Worm (Caenorhabditis elegans) whole organism, L3 larva: ENCODE measurements around the gene nhr-98.

Experiments used
- aly-2 ChIP-seq: fragments of 150-350 bp; optimal IDR thresholded peaks from 2 replicates; lab custom pipeline; 2014; ENCODE audit warnings: missing biosample characterization, missing genetic modification characterization
- ceh-16 ChIP-seq: sonication (generic microtip); optimal IDR thresholded peaks from 2 replicates; lab custom pipeline; 2017; ENCODE audit warnings: missing biosample characterization, missing genetic modification characterization
- ceh-28 ChIP-seq: fragments of 150-350 bp; optimal IDR thresholded peaks from 2 replicates; lab custom pipeline; 2014; ENCODE audit warnings: missing biosample characterization, missing genetic modification reagents, missing genetic modification characterization
- ceh-82 ChIP-seq: fragments of 150-350 bp; optimal IDR thresholded peaks from 2 replicates; lab custom pipeline; 2014; ENCODE audit warnings: missing biosample characterization, missing genetic modification characterization
- daf-12 ChIP-seq: fragments of 150-350 bp; optimal IDR thresholded peaks from 2 replicates; lab custom pipeline; 2014; ENCODE audit warnings: missing biosample characterization, missing genetic modification reagents, missing genetic modification characterization
- egl-27 ChIP-seq: sonication (generic microtip); optimal IDR thresholded peaks from 4 replicates; lab custom pipeline; 2017; ENCODE audit warnings: missing biosample characterization, missing genetic modification reagents, missing genetic modification characterization
- egl-5 ChIP-seq: fragments of 150-350 bp; optimal IDR thresholded peaks from 2 replicates; lab custom pipeline; 2017; ENCODE audit warnings: missing biosample characterization, missing genetic modification reagents, missing genetic modification characterization, inconsistent platforms
- elt-1 ChIP-seq: fragments of 150-350 bp; optimal IDR thresholded peaks from 2 replicates; lab custom pipeline; 2014; ENCODE audit warnings: missing biosample characterization, missing genetic modification characterization
- elt-2 ChIP-seq: sonication (generic microtip); optimal IDR thresholded peaks from 2 replicates; lab custom pipeline; 2016; ENCODE audit warnings: missing genetic modification reagents, mild to moderate bottlenecking, missing genetic modification characterization, missing compliant biosample characterization
- elt-3 ChIP-seq, 3 experiments: fragments of 150-350 bp in 1 of 3; sonication (generic microtip) in 2 of 3; optimal IDR thresholded peaks; 2 replicates in 2 of 3; 4 replicates in 1 of 3; lab custom pipeline; 2014 to 2017; ENCODE audit warnings: missing biosample characterization in 3 of 3, missing genetic modification characterization in 3 of 3
- eor-1 ChIP-seq, 2 experiments: fragments of 150-350 bp; optimal IDR thresholded peaks; 2 replicates each; lab custom pipeline; 2014 to 2018; ENCODE audit warnings: missing biosample characterization in 2 of 2, missing genetic modification characterization in 2 of 2
- fkh-10 ChIP-seq: sonication (generic microtip); optimal IDR thresholded peaks from 2 replicates; lab custom pipeline; 2017; ENCODE audit warnings: missing biosample characterization, missing genetic modification reagents, missing genetic modification characterization
- fkh-2 ChIP-seq: fragments of 150-350 bp; optimal IDR thresholded peaks from 2 replicates; lab custom pipeline; 2014; ENCODE audit warnings: missing biosample characterization, missing genetic modification reagents, missing genetic modification characterization
- hmg-11 ChIP-seq: sonication (generic microtip); optimal IDR thresholded peaks from 2 replicates; lab custom pipeline; 2016; ENCODE audit warnings: missing genetic modification characterization, missing compliant biosample characterization
- jun-1 ChIP-seq: fragments of 150-350 bp; optimal IDR thresholded peaks from 2 replicates; lab custom pipeline; 2014; ENCODE audit warnings: missing biosample characterization, missing genetic modification reagents, missing genetic modification characterization
- lin-15B ChIP-seq: fragments of 150-350 bp; optimal IDR thresholded peaks from 2 replicates; lab custom pipeline; 2014; ENCODE audit warnings: missing biosample characterization, missing genetic modification characterization
- lin-39 ChIP-seq: fragments of 150-350 bp; optimal IDR thresholded peaks from 2 replicates; lab custom pipeline; 2018; ENCODE audit warnings: missing biosample characterization, missing genetic modification reagents, missing genetic modification characterization
- nfya-1 ChIP-seq: sonication (generic microtip); optimal IDR thresholded peaks from 2 replicates; lab custom pipeline; 2017; ENCODE audit warnings: missing genetic modification characterization, mild to moderate bottlenecking, missing compliant biosample characterization, antibody characterized with exemption, moderate library complexity; ENCODE audit not compliant: insufficient read depth
- nhr-11 ChIP-seq: fragments of 150-350 bp; optimal IDR thresholded peaks from 2 replicates; lab custom pipeline; 2014; ENCODE audit warnings: missing biosample characterization, missing genetic modification characterization
- nhr-23 ChIP-seq: fragments of 150-350 bp; optimal IDR thresholded peaks from 2 replicates; lab custom pipeline; 2014; ENCODE audit warnings: missing biosample characterization, missing genetic modification reagents, missing genetic modification characterization
- nhr-237 ChIP-seq: fragments of 150-350 bp; optimal IDR thresholded peaks from 2 replicates; lab custom pipeline; 2014; ENCODE audit warnings: missing biosample characterization, missing genetic modification characterization
- nhr-25 ChIP-seq: sonication (generic microtip); optimal IDR thresholded peaks from 2 replicates; lab custom pipeline; 2017; ENCODE audit warnings: missing biosample characterization, missing genetic modification characterization
- nhr-28 ChIP-seq: fragments of 150-350 bp; optimal IDR thresholded peaks from 2 replicates; lab custom pipeline; 2014; ENCODE audit warnings: missing biosample characterization, missing genetic modification characterization
- nhr-43 ChIP-seq: sonication (generic microtip); optimal IDR thresholded peaks from 2 replicates; lab custom pipeline; 2016; ENCODE audit warnings: mild to moderate bottlenecking, missing genetic modification characterization, missing compliant biosample characterization; ENCODE audit not compliant: poor library complexity, severe bottlenecking
- nhr-67 ChIP-seq: fragments of 150-350 bp; optimal IDR thresholded peaks from 2 replicates; lab custom pipeline; 2014; ENCODE audit warnings: missing biosample characterization, missing genetic modification characterization
- nhr-76 ChIP-seq: fragments of 150-350 bp; sonication (generic microtip); optimal IDR thresholded peaks from 5 replicates; lab custom pipeline; 2014; ENCODE audit warnings: missing biosample characterization, missing genetic modification characterization
- nhr-77 ChIP-seq: fragments of 150-350 bp; optimal IDR thresholded peaks from 2 replicates; lab custom pipeline; 2014; ENCODE audit warnings: missing biosample characterization, missing genetic modification characterization
- pha-4 ChIP-seq: fragments of 150-350 bp; optimal IDR thresholded peaks from 2 replicates; lab custom pipeline; 2014; ENCODE audit warnings: missing biosample characterization, missing genetic modification reagents, missing genetic modification characterization
- pqm-1 ChIP-seq: fragments of 150-350 bp; optimal IDR thresholded peaks from 2 replicates; lab custom pipeline; 2017; ENCODE audit warnings: missing biosample characterization, missing genetic modification characterization, inconsistent platforms
- sea-2 ChIP-seq: fragments of 150-350 bp; sonication (generic microtip); optimal IDR thresholded peaks from 4 replicates; lab custom pipeline; 2014; ENCODE audit warnings: missing biosample characterization, missing genetic modification reagents, missing genetic modification characterization
- skn-1 ChIP-seq: fragments of 150-350 bp; optimal IDR thresholded peaks from 2 replicates; lab custom pipeline; 2014; ENCODE audit warnings: missing biosample characterization, missing genetic modification characterization
- snpc-4 ChIP-seq: fragments of 150-350 bp; optimal IDR thresholded peaks from 2 replicates; lab custom pipeline; 2014; ENCODE audit warnings: missing biosample characterization, missing genetic modification characterization
- tbx-2 ChIP-seq: sonication (generic microtip); optimal IDR thresholded peaks from 2 replicates; lab custom pipeline; 2016; ENCODE audit warnings: mild to moderate bottlenecking, missing genetic modification characterization, missing compliant biosample characterization
- unc-39 ChIP-seq: sonication (generic microtip); optimal IDR thresholded peaks from 4 replicates; lab custom pipeline; 2017; ENCODE audit warnings: missing biosample characterization, missing genetic modification characterization
- unc-62 ChIP-seq: fragments of 150-350 bp; sonication (generic microtip); optimal IDR thresholded peaks from 4 replicates; lab custom pipeline; 2014; ENCODE audit warnings: missing biosample characterization, missing genetic modification reagents, missing genetic modification characterization
- zag-1 ChIP-seq: fragments of 150-350 bp; optimal IDR thresholded peaks from 2 replicates; lab custom pipeline; 2014; ENCODE audit warnings: missing biosample characterization, missing genetic modification characterization
- ztf-11 ChIP-seq: fragments of 150-350 bp; optimal IDR thresholded peaks from 2 replicates; lab custom pipeline; 2014; ENCODE audit warnings: missing biosample characterization, missing genetic modification characterization
- ztf-4 ChIP-seq: fragments of 150-350 bp; optimal IDR thresholded peaks from 2 replicates; lab custom pipeline; 2014; ENCODE audit warnings: missing biosample characterization, missing genetic modification characterization

nhr-98 gene

DNA sequence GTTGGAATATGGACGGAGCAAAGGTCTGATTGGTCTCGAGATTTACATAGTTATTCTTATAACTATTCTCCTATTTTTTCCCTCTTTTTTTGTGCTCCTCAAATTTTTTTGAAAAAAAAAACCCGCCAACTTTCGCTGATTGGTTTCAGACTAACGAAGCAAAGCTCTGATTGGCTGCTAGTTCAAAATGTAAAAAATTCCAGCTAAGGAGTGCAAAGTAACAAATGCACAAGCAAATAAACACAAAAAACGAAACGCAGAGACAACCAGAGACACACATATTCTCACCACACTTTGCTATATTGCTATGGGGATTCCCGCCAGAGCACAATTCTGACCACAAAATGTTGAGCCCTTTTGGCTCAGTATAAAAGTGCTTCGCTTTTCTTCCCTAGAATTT, 43.7 kb downstream of the nhr-98 start, which contains the start of gene T01G6.1:
TSS of gene T01G6.1 (plus strand) at position 301 of the 400 bp plus-strand sequence.
- TF ChIP-seq lin-15B (tag; lab: Kevin White, UChicago): no peak
- no peak for TF ChIP-seq hmg-11 (tag; lab: Kevin White, UChicago)
- no peak for TF ChIP-seq nhr-237
- TF ChIP-seq nhr-25 (tag; lab: Kevin White, UChicago): no peak
- no peak for TF ChIP-seq ceh-82 (tag; lab: Kevin White, UChicago)
- no peak for TF ChIP-seq elt-1
- TF ChIP-seq daf-12: no peak
- TF ChIP-seq nhr-43 (tag; lab: Kevin White, UChicago): no peak
- no peak for TF ChIP-seq nhr-28
- no peak for TF ChIP-seq eor-1 (tag; optimal IDR thresholded peaks at IDR 0.05; lab: Kevin White, UChicago)
- TF ChIP-seq nhr-76: no peak
- TF ChIP-seq nhr-67: no peak
- TF ChIP-seq sea-2 (GFP tag; lab: Kevin White, UChicago): no peak
- TF ChIP-seq pqm-1 (tag; lab: Kevin White, UChicago): no peak
- TF ChIP-seq snpc-4 (tag; lab: Kevin White, UChicago): no peak
- TF ChIP-seq tbx-2 (tag; lab: Kevin White, UChicago): no peak
- no peak for TF ChIP-seq jun-1 (tag; lab: Kevin White, UChicago)
- TF ChIP-seq nhr-11 (tag; lab: Kevin White, UChicago): no peak
- TF ChIP-seq aly-2 (tag; lab: Kevin White, UChicago): no peak
- TF ChIP-seq ceh-16 (tag; lab: Kevin White, UChicago): no peak

- no peak for TF ChIP-seq nhr-23
- TF ChIP-seq lin-39 (tag; lab: Kevin White, UChicago): no peak
- TF ChIP-seq jun-1 (tag; lab: Kevin White, UChicago): no peak
- no peak for TF ChIP-seq nhr-77 (tag; lab: Kevin White, UChicago)
- TF ChIP-seq nhr-237: no peak
- TF ChIP-seq nhr-43 (tag; lab: Kevin White, UChicago): no peak
- no peak for TF ChIP-seq elt-3 (tag; optimal IDR thresholded peaks at IDR 0.05; lab: Kevin White, UChicago)
- no peak for TF ChIP-seq zag-1 (tag; lab: Kevin White, UChicago)
- no peak for TF ChIP-seq fkh-10
- no peak for TF ChIP-seq nfya-1
- TF ChIP-seq egl-5: no peak
- no peak for TF ChIP-seq elt-1
- TF ChIP-seq nhr-76: no peak
- no peak for TF ChIP-seq sea-2 (GFP tag; lab: Kevin White, UChicago)
- TF ChIP-seq unc-39 (tag; lab: Kevin White, UChicago): no peak
- no peak for TF ChIP-seq hmg-11 (tag; lab: Kevin White, UChicago)
Observed at ce11 chrV:500535-500934, 46.9 kb downstream of the nhr-98 start.

DNA sequence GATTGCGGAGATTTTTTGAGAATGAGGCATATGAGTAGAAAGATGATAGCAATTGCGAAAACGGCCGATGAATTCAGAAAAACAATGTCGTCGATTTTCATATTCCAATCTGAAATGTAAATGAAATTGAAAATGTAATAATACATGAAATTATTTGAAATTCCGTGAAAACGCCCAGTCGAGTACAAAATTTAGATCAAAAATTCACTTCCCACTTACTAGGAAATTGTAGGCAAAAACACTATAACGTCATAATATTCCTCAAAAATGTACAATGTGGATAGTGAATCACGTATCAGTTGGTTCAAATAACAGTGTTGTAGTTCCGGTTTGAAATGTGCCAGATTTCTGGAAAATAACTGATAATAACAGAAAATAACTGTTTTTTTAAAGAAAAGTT, 47.6 kb downstream of the nhr-98 start, which contains the start of gene str-256:
TSS of gene str-256 (minus strand) at position 101 of the 400 bp plus-strand sequence.
- TF ChIP-seq unc-39 (tag; lab: Kevin White, UChicago): no peak
- TF ChIP-seq aly-2 (tag; lab: Kevin White, UChicago): no peak
- TF ChIP-seq egl-27 (tag; lab: Kevin White, UChicago): no peak
- TF ChIP-seq eor-1 (tag; optimal IDR thresholded peaks at IDR 0.05; lab: Kevin White, UChicago): no peak
- TF ChIP-seq fkh-2: no peak
- no peak for TF ChIP-seq lin-15B (tag; lab: Kevin White, UChicago)
- TF ChIP-seq pha-4: no peak
- TF ChIP-seq jun-1 (tag; lab: Kevin White, UChicago): no peak
- no peak for TF ChIP-seq nhr-23
- no peak for TF ChIP-seq snpc-4 (tag; lab: Kevin White, UChicago)
- no peak for TF ChIP-seq nhr-11 (tag; lab: Kevin White, UChicago)
- TF ChIP-seq elt-1: no peak
- TF ChIP-seq, all 47 proteins: peak for 0

DNA sequence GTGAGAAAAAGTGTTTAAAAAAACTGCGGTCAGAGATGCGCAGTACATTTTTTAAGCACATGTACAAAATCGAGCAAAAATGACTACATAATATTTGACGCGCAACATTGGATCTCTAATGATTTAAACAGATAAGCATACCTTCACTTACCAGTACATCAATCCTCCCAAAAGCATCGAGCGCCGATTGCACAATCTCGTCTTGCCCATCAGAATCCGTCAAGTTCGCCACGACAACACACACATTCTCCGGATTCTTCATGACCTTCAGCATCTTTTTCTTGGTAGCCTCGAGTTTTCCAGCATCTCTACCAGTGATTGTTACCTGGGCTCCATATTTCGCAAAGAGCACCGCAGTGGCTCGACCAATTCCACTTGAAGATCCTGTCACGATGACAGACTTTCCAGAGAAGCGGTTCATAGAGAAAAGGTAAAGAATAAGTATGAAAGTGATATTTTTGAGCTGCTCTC, 49.2 kb downstream of the nhr-98 start, which contains the start of gene T01G6.10:
TSS of gene T01G6.10 (minus strand) at position 421 of the 471 bp plus-strand sequence.
- TF ChIP-seq fkh-2 (no peak), nhr-43 (tag; lab: Kevin White, UChicago) (no peak), unc-62 (GFP tag; lab: Kevin White, UChicago) (no peak), nhr-77 (tag; lab: Kevin White, UChicago) (no peak), nhr-76 (no peak), lin-39 (tag; lab: Kevin White, UChicago) (no peak), pha-4 (no peak), zag-1 (tag; lab: Kevin White, UChicago) (no peak), jun-1 (tag; lab: Kevin White, UChicago) (no peak), elt-2 (tag; lab: Kevin White, UChicago) (no peak), ceh-16 (tag; lab: Kevin White, UChicago) (no peak), ztf-4 (tag; lab: Kevin White, UChicago) (no peak), skn-1 (tag; lab: Kevin White, UChicago) (no peak), nhr-237 (no peak), ceh-28 (no peak), ztf-11 (tag; lab: Kevin White, UChicago) (no peak), nhr-28 (no peak), fkh-10 (no peak), nhr-67 (no peak)
